Worm (Caenorhabditis elegans): ENCODE measurements around the gene nlp-80.

DNA sequence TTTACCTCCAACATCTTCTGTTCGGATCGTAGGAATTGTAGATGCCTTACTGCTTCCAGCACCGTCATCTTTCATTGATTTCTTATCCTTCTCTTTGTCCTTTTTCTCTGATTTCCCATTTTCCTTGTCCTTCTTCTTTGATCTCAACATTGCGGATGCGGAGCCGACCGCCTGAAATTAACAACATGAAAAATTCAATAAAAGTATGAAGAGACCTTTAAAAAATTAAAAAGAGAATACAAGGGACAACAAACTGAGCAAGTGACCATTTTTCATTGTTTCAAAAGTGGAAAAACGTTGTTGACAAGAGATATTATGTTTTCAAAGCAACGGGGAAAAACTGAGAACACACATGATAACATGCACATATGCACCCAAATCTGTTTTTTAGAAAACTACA is 34.7 kb downstream of the nlp-80 start:
- TF ChIP-seq ztf-11 (tag; optimal IDR thresholded peaks at IDR 0.05) (no peak), nhr-77 (tag; optimal IDR thresholded peaks at IDR 0.05) (no peak), ceh-16 (tag; optimal IDR thresholded peaks at IDR 0.05) (no peak)

Measured in whole organism, L3 larva.